Worm (Caenorhabditis elegans): ENCODE measurements around the gene T20B12.4.
A peak's percentile ranks its signal among the peaks of the same experiment; 100 is the strongest.

T20B12.4 gene

ce11 chrIII:7349075-7349474 lies 18.4 kb upstream of the T20B12.4 start, which contains the start of gene gos-28:
TSS of gene gos-28 (minus strand) at chrIII:7349175.
- no peak for TF ChIP-seq egl-44 (GFP tag; IDR thresholded peaks at IDR 0.05)

- TF ChIP-seq F10E7.11 (tag; optimal IDR thresholded peaks at IDR 0.05) (no peak), ets-4 (GFP tag; optimal IDR thresholded peaks at IDR 0.05) (no peak), ceh-91 (GFP tag; IDR thresholded peaks at IDR 0.05) (no peak), F23B12.7 (tag; optimal IDR thresholded peaks at IDR 0.05; ENCODE audit: insufficient read depth) (no peak), sea-2 (GFP tag; IDR thresholded peaks at IDR 0.05) (no peak), aptf-2 (GFP tag; conservative IDR thresholded peaks at IDR 0.05) (no peak), nhr-90 (tag; optimal IDR thresholded peaks at IDR 0.05) (no peak), F57C9.4 (tag; optimal IDR thresholded peaks at IDR 0.05) (no peak), D2030.7 (GFP tag; IDR thresholded peaks at IDR 0.05) (no peak), egl-18 (GFP tag; IDR thresholded peaks at IDR 0.05) (no peak), atf-7 (tag; optimal IDR thresholded peaks at IDR 0.05) (no peak)
Measured at ce11 chrIII:7353871-7354270, 13.6 kb upstream of the T20B12.4 start, which contains the start of gene F08F8.9. TSS of gene F08F8.9 (minus strand) at chrIII:7353971.

- TF ChIP-seq snpc-4 (GFP tag; optimal IDR thresholded peaks at IDR 0.05), result no peak
- TF ChIP-seq snpc-4 (tag; optimal IDR thresholded peaks at IDR 0.05), result peak in 2 of 4 experiments; percentile 14 to 24
- no peak for TF ChIP-seq ceh-91 (GFP tag; IDR thresholded peaks at IDR 0.05)
- no peak for TF ChIP-seq somi-1 (GFP tag; optimal IDR thresholded peaks at IDR 0.05)
- no peak for TF ChIP-seq zim-3 (tag; optimal IDR thresholded peaks at IDR 0.05)
- peak; percentile 24 for TF ChIP-seq die-1 (tag; optimal IDR thresholded peaks at IDR 0.05)
- no peak for TF ChIP-seq Y79H2A.3 (GFP tag; conservative IDR thresholded peaks at IDR 0.05)
- peak; percentile 24 for TF ChIP-seq athp-1 (tag; optimal IDR thresholded peaks at IDR 0.05)
- peak; percentile 29; the same call in 1 of the 2 replicates for TF ChIP-seq hmg-1.2 (GFP tag; IDR thresholded peaks at IDR 0.05)
- TF ChIP-seq nhr-120 (GFP tag; IDR thresholded peaks at IDR 0.05), result no peak
- TF ChIP-seq pha-4 (tag; optimal IDR thresholded peaks at IDR 0.05), result no peak
- peak; percentile 23 for TF ChIP-seq lin-54 (GFP tag; optimal IDR thresholded peaks at IDR 0.05)
- TF ChIP-seq ztf-18 (tag; optimal IDR thresholded peaks at IDR 0.05), result peak; percentile 14
- TF ChIP-seq tbp1 (GFP tag; optimal IDR thresholded peaks at IDR 0.05), result peak; percentile 33
- TF ChIP-seq hrde-1 (tag; optimal IDR thresholded peaks at IDR 0.05; ENCODE audit: borderline replicate concordance), result peak; percentile 14
- TF ChIP-seq rpc-1 (optimal IDR thresholded peaks at IDR 0.05), result no peak
- TF ChIP-seq rpc-1 (tag; optimal IDR thresholded peaks at IDR 0.05), result no peak
- no peak for TF ChIP-seq snpc-1.3 (tag; optimal IDR thresholded peaks at IDR 0.05; ENCODE audit: insufficient read depth)
- TF ChIP-seq attf-5 (GFP tag; optimal IDR thresholded peaks at IDR 0.05), result peak; percentile 65
- TF ChIP-seq ekl-4 (GFP tag; IDR thresholded peaks at IDR 0.05), result peak; percentile 32; the same call in 1 of the 2 replicates
- TF ChIP-seq hsf-1 (GFP tag; IDR thresholded peaks at IDR 0.05), result 0 out of 2 replicates have a peak, but pooled peaks have one; percentile 29
- no peak for TF ChIP-seq ceh-100 (GFP tag; IDR thresholded peaks at IDR 0.05)
- peak; percentile 5 for TF ChIP-seq snpc-3.4 (tag; optimal IDR thresholded peaks at IDR 0.05)
- TF ChIP-seq hmg-20 (GFP tag; IDR thresholded peaks at IDR 0.05), result no peak
- TF ChIP-seq cebp-1 (GFP tag; IDR thresholded peaks at IDR 0.05), result no peak
- TF ChIP-seq cebp-1 (tag; optimal IDR thresholded peaks at IDR 0.05), result peak; percentile 39
- peak; percentile 8 for TF ChIP-seq K12H6.12 (tag; optimal IDR thresholded peaks at IDR 0.05)
- no peak for TF ChIP-seq attf-6 (GFP tag; IDR thresholded peaks at IDR 0.05)
- no peak for TF ChIP-seq rec-8 (tag; optimal IDR thresholded peaks at IDR 0.05)
Measured at ce11 chrIII:7357356-7357755, 10.2 kb upstream of the T20B12.4 start, which contains the start of gene F08F8.10. TSS of gene F08F8.10 (minus strand) at chrIII:7357393.

All from whole organism, young adult.